Worm (Caenorhabditis elegans) whole organism, midembryonic: ENCODE data around the gene npp-16.

Source experiments
- T22C8.4 ChIP-seq: fragments of 200-800 bp; sonication (Bioruptor generic); IDR thresholded peaks from 2 replicates; pipeline ENCODE4 v1.3.6; 2022; ENCODE audit warnings: missing genetic modification characterization, missing compliant biosample characterization
- cog-1 ChIP-seq: sonication (generic microtip); optimal IDR thresholded peaks from 2 replicates; lab custom pipeline; 2016; ENCODE audit warnings: missing genetic modification characterization, missing compliant biosample characterization
- flt-1 ChIP-seq: fragments of 200-800 bp; sonication (Bioruptor generic); IDR thresholded peaks from 2 replicates; pipeline ENCODE4 v1.3.6; 2022; ENCODE audit warnings: missing genetic modification characterization, missing compliant biosample characterization
- klf-2 ChIP-seq: fragments of 200-800 bp; sonication (Bioruptor generic); conservative IDR thresholded peaks from 2 replicates; pipeline ENCODE4 v1.3.6; 2022; ENCODE audit warnings: missing genetic modification reagents, missing genetic modification characterization, missing compliant biosample characterization
- med-1 ChIP-seq: sonication (generic microtip); optimal IDR thresholded peaks from 2 replicates; lab custom pipeline; 2017; ENCODE audit warnings: missing genetic modification characterization, mild to moderate bottlenecking, missing compliant biosample characterization, antibody characterized with exemption, missing genetic modification reagents; ENCODE audit not compliant: insufficient read depth
- ref-1 ChIP-seq: fragments of 200-800 bp; sonication (Bioruptor generic); conservative IDR thresholded peaks from 2 replicates; pipeline ENCODE4 v1.3.6; 2022; ENCODE audit warnings: missing genetic modification reagents, missing genetic modification characterization, missing compliant biosample characterization
- tab-1 ChIP-seq: fragments of 200-800 bp; sonication (Bioruptor generic); IDR thresholded peaks from 2 replicates; pipeline ENCODE4 v1.3.6; 2022; ENCODE audit warnings: missing genetic modification characterization, missing compliant biosample characterization
- ztf-23 ChIP-seq: fragments of 200-800 bp; sonication (Bioruptor generic); IDR thresholded peaks from 2 replicates; pipeline ENCODE4 v1.3.6; 2022; ENCODE audit warnings: missing genetic modification reagents, missing genetic modification characterization, missing compliant biosample characterization
- ztf-29 ChIP-seq: fragments of 200-800 bp; sonication (Bioruptor generic); IDR thresholded peaks from 2 replicates; pipeline ENCODE4 v1.3.6; 2022; ENCODE audit warnings: missing genetic modification reagents, missing genetic modification characterization, missing compliant biosample characterization

npp-16 gene

ce11 chrIII:11915666-11916065 lies at the start of gene npp-16, which contains the start of gene ndab-1:
Gene npp-16, plus strand, starts transcription at chrIII:11915928.
Gene ndab-1, minus strand, starts transcription at chrIII:11915712.
- TF ChIP-seq klf-2 (GFP tag; lab: Robert Waterston, UW): no peak
- no peak for TF ChIP-seq tab-1 (GFP tag; lab: Robert Waterston, UW)
- TF ChIP-seq T22C8.4 (GFP tag; lab: Robert Waterston, UW): no peak
- no peak for TF ChIP-seq cog-1
- 0 out of 2 replicates have a peak, but pooled peaks have one; percentile 36 for TF ChIP-seq flt-1 (GFP tag; lab: Robert Waterston, UW)
- no peak for TF ChIP-seq ref-1 (GFP tag; lab: Robert Waterston, UW)

ce11 chrIII:11866127-11866526 lies 49.6 kb upstream of the npp-16 start:
- TF ChIP-seq flt-1 (GFP tag; lab: Robert Waterston, UW) (no peak), med-1 (GFP tag; lab: Kevin White, UChicago) (no peak), klf-2 (GFP tag; lab: Robert Waterston, UW) (no peak), tab-1 (GFP tag; lab: Robert Waterston, UW) (no peak), T22C8.4 (GFP tag; lab: Robert Waterston, UW) (no peak), ztf-29 (GFP tag; lab: Robert Waterston, UW) (no peak), ref-1 (GFP tag; lab: Robert Waterston, UW) (no peak), cog-1 (no peak), ztf-23 (GFP tag; lab: Robert Waterston, UW) (no peak)

ce11 chrIII:11869231-11869912 lies 46.4 kb upstream of the npp-16 start, which contains the start of gene taf-12:
Gene taf-12, minus strand, starts transcription at chrIII:11869281.
- TF ChIP-seq klf-2 (GFP tag; lab: Robert Waterston, UW) (no peak), cog-1 (no peak), med-1 (GFP tag; lab: Kevin White, UChicago) (no peak), tab-1 (GFP tag; lab: Robert Waterston, UW) (no peak), ref-1 (GFP tag; lab: Robert Waterston, UW) (no peak), ztf-29 (GFP tag; lab: Robert Waterston, UW) (no peak), flt-1 (GFP tag; lab: Robert Waterston, UW) (no peak), ztf-23 (GFP tag; lab: Robert Waterston, UW) (no peak), T22C8.4 (GFP tag; lab: Robert Waterston, UW) (no peak)

- 0 out of 2 replicates have a peak, but pooled peaks have one; percentile 46 for TF ChIP-seq flt-1 (GFP tag; lab: Robert Waterston, UW)
- peak; percentile 64 for TF ChIP-seq cog-1
- TF ChIP-seq ztf-23 (GFP tag; lab: Robert Waterston, UW): peak; percentile 55; the same call in 1 of the 2 replicates
- TF ChIP-seq klf-2 (GFP tag; lab: Robert Waterston, UW): no peak
Measured at ce11 chrIII:11870009-11870408, 45.7 kb upstream of the npp-16 start.

ce11 chrIII:11871617-11872016 lies 44.1 kb upstream of the npp-16 start:
- TF ChIP-seq ref-1 (GFP tag; lab: Robert Waterston, UW): no peak
- no peak for TF ChIP-seq klf-2 (GFP tag; lab: Robert Waterston, UW)
- no peak for TF ChIP-seq ztf-29 (GFP tag; lab: Robert Waterston, UW)
- TF ChIP-seq med-1 (GFP tag; lab: Kevin White, UChicago): no peak
- no peak for TF ChIP-seq flt-1 (GFP tag; lab: Robert Waterston, UW)
- TF ChIP-seq tab-1 (GFP tag; lab: Robert Waterston, UW): no peak
- no peak for TF ChIP-seq ztf-23 (GFP tag; lab: Robert Waterston, UW)
- TF ChIP-seq T22C8.4 (GFP tag; lab: Robert Waterston, UW): no peak
- no peak for TF ChIP-seq cog-1

ce11 chrIII:11874242-11874641 lies 41.5 kb upstream of the npp-16 start:
- TF ChIP-seq cog-1 (no peak), med-1 (GFP tag; lab: Kevin White, UChicago) (no peak), tab-1 (GFP tag; lab: Robert Waterston, UW) (no peak), T22C8.4 (GFP tag; lab: Robert Waterston, UW) (no peak), klf-2 (GFP tag; lab: Robert Waterston, UW) (no peak), ref-1 (GFP tag; lab: Robert Waterston, UW) (no peak), ztf-29 (GFP tag; lab: Robert Waterston, UW) (no peak), flt-1 (GFP tag; lab: Robert Waterston, UW) (no peak), ztf-23 (GFP tag; lab: Robert Waterston, UW) (no peak)

- TF ChIP-seq ztf-29 (GFP tag; lab: Robert Waterston, UW): no peak
- TF ChIP-seq cog-1: no peak
- no peak for TF ChIP-seq flt-1 (GFP tag; lab: Robert Waterston, UW)
- TF ChIP-seq tab-1 (GFP tag; lab: Robert Waterston, UW): 0 out of 2 replicates have a peak, but pooled peaks have one; percentile 27
- TF ChIP-seq T22C8.4 (GFP tag; lab: Robert Waterston, UW): no peak
Measured at ce11 chrIII:11876130-11876529, 39.6 kb upstream of the npp-16 start.

ce11 chrIII:11878751-11879150 lies 37.0 kb upstream of the npp-16 start, which contains the start of gene Y56A3A.6:
Gene Y56A3A.6, minus strand, starts transcription at chrIII:11878803.
- TF ChIP-seq klf-2 (GFP tag; lab: Robert Waterston, UW): no peak
- TF ChIP-seq ztf-23 (GFP tag; lab: Robert Waterston, UW): no peak
- TF ChIP-seq ref-1 (GFP tag; lab: Robert Waterston, UW): no peak

DNA sequence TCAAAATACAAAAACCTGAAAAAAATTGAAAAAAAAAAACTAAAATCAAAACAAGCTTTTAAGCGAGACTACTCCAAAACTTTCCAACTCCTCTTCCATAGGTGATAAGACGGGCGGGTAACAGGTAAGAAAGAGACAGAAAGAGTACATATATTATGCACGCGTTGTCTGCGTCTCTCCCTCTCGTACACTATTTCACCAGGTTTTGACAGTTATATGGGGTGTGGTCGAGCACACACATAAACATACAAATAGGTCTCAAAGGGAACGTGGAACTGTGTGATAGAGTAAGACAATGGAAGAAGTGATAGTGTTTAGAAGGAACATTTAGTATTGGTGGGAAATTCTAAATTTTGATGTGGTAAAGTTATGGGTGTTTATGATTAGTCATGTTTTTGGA lies 34.2 kb upstream of the npp-16 start:
- TF ChIP-seq ztf-29 (GFP tag; lab: Robert Waterston, UW) (no peak), ref-1 (GFP tag; lab: Robert Waterston, UW) (no peak), ztf-23 (GFP tag; lab: Robert Waterston, UW) (no peak), flt-1 (GFP tag; lab: Robert Waterston, UW) (no peak), med-1 (GFP tag; lab: Kevin White, UChicago) (no peak), klf-2 (GFP tag; lab: Robert Waterston, UW) (no peak), T22C8.4 (GFP tag; lab: Robert Waterston, UW) (no peak), cog-1 (no peak), tab-1 (GFP tag; lab: Robert Waterston, UW) (no peak)
